Fruit fly (Drosophila melanogaster): ENCODE data around the gene CG43954.

Gene CG43954

DNA sequence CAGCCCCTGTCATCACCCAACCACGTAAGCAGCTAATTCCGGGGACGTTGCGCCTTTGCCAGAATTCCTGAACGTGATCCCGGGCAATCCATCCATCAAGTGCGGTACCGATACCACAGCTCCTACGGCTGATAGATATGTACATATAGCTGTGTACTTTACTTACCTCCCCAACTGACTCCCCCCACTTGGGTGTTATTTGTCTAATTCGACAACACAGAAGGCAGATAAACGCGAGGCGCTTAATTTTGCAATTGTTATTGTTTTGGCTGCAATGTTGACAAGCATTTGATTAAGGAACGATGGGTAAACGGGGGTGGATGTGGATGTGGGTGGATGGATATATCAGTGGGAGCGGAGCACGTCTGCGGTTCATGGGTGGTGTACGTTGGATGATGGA, 41.3 kb downstream of the CG43954 start:
- no peak for TF ChIP-seq CG34406 (GFP tag; optimal IDR thresholded peaks at IDR 0.05)
- peak; percentile 87 for TF ChIP-seq fkh (GFP tag; optimal IDR thresholded peaks at IDR 0.05)
- TF ChIP-seq vri (GFP tag; optimal IDR thresholded peaks at IDR 0.05), result peak; percentile 41
- no peak for TF ChIP-seq acj6 (GFP tag; optimal IDR thresholded peaks at IDR 0.05)

DNA sequence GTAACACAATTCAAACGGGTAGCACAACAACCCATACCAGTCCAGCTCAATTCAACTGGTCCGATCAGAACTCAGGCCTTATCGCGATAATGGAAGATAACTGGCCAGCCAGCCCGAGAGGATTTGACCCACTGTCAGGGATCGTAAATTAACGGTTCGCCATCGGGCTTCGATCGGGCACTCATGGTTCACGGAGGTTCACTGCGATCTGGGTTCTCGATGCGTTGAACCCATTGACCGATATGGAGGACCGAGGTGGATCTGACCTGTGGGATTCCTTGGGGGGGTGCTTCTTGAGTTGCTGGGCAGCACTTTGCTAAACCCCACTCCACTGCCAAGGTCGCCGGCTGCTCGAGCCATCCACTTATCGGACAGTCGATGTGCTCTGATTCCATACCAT, 42.7 kb downstream of the CG43954 start:
- no peak for TF ChIP-seq CG3919 (GFP tag; optimal IDR thresholded peaks at IDR 0.05)
- TF ChIP-seq CG9139 (GFP tag; optimal IDR thresholded peaks at IDR 0.05), result no peak
- no peak for TF ChIP-seq Blimp-1 (GFP tag; optimal IDR thresholded peaks at IDR 0.05)
- peak; percentile 87 for TF ChIP-seq svp (GFP tag)
- no peak for TF ChIP-seq CG32006 (GFP tag; optimal IDR thresholded peaks at IDR 0.05)
- TF ChIP-seq CG6808 (GFP tag; optimal IDR thresholded peaks at IDR 0.05), result no peak
- TF ChIP-seq eg (GFP tag; IDR thresholded peaks at IDR 0.05), result no peak

DNA sequence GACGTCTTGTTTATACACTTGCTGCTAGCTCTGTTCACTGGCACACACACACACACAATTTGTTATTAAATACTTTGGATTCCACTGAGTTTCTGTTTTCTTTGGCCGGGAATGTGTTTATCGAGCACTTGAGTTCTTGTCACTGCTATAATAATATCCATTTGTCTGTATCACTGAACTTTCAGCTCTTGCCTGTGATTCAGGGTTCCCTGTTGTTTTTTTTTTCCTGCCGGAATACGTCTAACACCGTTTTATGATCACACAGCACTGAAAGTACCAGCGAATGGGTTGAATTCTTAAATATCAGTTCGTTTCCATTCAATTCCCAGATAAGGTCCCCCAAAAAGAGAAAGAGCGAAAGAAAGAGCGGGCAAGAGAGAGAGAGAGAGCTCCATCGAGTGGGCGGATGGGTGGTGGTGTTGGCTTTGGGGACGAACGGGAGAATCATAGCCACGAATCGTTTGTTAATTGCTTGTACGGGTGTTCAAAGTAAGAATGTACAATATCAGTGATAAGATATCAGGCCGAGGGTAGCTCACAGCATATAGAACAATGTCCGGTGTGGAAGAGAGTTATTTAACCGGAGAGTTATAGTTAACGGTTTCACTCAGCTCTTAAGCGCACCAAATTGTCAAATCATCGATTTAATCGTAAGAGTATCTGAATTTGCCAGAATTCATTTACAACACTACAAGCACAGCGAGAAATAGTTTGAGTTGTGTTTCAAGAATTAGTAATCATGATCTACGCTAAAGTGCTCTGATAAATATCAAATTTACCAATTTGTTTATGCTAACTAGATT, 43.6 kb downstream of the CG43954 start, which contains the start of gene Galphaf:
Gene Galphaf (minus strand): TSS at position 272 of the 803 bp plus-strand sequence.
- peak; percentile 70 for TF ChIP-seq fkh (GFP tag; optimal IDR thresholded peaks at IDR 0.05)
- TF ChIP-seq Sox102F (GFP tag; optimal IDR thresholded peaks at IDR 0.05), result no peak
- no peak for TF ChIP-seq cyc (GFP tag; optimal IDR thresholded peaks at IDR 0.05)
- TF ChIP-seq vri (GFP tag; optimal IDR thresholded peaks at IDR 0.05), result peak; percentile 53
- no peak for TF ChIP-seq Ets21C (GFP tag; optimal IDR thresholded peaks at IDR 0.05)
- no peak for TF ChIP-seq esn (GFP tag; optimal IDR thresholded peaks at IDR 0.05)
- TF ChIP-seq CG6276 (GFP tag; optimal IDR thresholded peaks at IDR 0.05), result no peak

DNA sequence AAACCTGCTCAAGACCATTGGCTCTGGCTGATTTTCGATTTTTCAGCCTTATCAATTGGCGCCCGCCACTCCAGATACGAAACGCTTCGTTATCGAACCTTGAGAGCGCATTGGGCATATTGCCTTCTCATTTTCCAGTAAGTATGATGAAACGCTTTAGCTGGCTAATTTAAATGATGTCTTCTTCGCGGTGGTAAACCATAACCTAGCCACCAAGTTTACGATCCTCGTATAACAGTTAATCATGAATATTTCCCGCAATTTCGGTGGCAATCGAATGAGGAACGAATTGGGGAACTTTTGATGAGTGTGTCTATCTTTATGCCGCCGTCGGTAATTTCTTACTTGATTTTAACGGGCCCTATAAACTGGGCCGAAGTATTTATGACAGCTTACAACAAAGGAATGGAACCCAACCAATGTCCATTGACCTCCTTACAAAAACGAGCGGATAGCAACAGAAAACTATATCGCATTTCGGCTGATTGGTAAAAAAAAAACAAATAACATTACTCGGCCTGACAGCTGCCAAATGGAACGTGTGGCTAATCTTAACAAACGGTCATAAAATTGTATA, 45.0 kb downstream of the CG43954 start:
- TF ChIP-seq CG34406 (GFP tag; optimal IDR thresholded peaks at IDR 0.05) (no peak), vri (GFP tag; optimal IDR thresholded peaks at IDR 0.05) (peak; percentile 37)

DNA sequence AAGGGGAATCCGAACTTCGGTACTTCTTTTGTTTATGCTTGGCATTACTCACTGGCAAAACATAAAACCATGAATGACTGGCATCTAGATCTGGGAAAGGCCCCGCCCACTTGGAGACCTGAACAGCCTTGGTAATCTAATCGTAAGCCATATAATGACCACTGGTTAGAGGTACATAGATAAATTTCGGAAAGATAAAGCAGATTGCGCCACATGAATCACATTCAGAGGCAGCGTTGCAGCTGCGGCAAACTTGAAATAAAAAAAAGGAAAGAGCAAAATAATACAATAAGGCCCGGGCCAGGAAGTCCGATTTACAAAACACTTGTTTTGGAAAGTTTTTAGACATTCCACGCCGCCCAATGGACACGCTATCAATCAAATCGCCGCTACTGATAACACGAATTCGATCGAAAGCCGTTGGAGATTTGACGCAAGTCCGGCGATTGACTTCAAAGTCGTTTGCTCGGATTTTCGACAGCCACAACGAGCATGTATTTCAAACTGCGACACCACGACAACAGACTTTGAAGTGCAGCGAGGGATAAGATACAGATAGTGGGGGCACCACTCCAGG, 47.2 kb downstream of the CG43954 start:
- no peak for TF ChIP-seq CG9139 (GFP tag; optimal IDR thresholded peaks at IDR 0.05)
- no peak for TF ChIP-seq Sox14 (GFP tag; optimal IDR thresholded peaks at IDR 0.05)
- TF ChIP-seq Lpt (GFP tag; optimal IDR thresholded peaks at IDR 0.05), result no peak
- no peak for TF ChIP-seq CG8119 (GFP tag; IDR thresholded peaks at IDR 0.05)
- no peak for TF ChIP-seq CG16779 (tag; optimal IDR thresholded peaks at IDR 0.05)

DNA sequence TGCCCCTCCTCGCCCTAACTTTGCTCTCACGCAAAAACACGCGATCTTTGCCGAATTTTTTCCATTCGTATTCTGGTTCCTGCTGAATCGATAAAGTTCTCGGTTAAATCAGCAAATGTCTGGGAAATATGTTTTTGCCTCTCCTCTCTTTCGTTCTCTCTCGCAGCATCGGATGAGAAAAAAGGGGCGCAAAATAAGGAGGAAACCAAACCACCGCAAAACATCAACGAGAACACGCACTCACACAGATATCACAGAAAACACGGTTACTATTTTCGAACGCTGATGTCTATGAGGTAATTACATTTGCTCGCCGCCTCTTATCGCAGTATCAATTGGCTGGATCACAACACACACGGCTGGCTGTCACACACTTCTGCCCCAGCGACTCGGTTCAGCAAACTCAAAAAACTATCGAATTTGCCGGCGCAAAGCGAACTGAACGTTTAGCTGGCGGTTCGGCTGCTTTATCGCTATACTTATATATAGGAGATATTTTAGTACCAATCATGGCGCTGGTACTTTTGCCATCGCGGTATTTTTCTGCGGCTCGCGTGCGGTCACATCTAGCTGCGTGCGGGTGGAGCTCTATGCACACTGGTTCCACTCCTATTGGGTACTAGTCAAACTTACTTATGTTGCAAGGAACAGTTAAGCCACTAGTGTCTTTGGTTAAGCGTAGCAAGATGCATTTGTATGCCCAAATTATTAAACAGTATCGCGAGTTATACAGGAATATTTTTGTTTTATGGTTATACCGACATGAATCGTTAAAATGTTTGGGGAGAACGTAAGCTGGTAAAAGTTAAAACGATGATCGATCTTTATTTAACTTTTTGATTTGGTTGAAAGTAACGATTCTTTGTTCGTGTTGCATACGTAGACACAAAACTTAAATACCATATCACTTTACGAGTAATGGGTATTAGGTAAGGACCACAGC, 50.0 kb downstream of the CG43954 start, which contains the start of gene Baldspot:
Gene Baldspot (minus strand): TSS at position 449 of the 943 bp plus-strand sequence.
- peak; percentile 40 for TF ChIP-seq Blimp-1 (GFP tag; optimal IDR thresholded peaks at IDR 0.05)
- peak; percentile 20 for TF ChIP-seq CG11902 (GFP tag; optimal IDR thresholded peaks at IDR 0.05)
- peak; percentile 86 for TF ChIP-seq Ets96B (tag; optimal IDR thresholded peaks at IDR 0.05)
- peak; percentile 69 to 84 for TF ChIP-seq ss (GFP tag; optimal IDR thresholded peaks at IDR 0.05)
- TF ChIP-seq achi (GFP tag; optimal IDR thresholded peaks at IDR 0.05), result peak; percentile 62
- 0 out of 2 replicates have a peak, but pooled peaks have one; percentile 34 for TF ChIP-seq Gug (GFP tag; IDR thresholded peaks at IDR 0.05)
- TF ChIP-seq CG8319 (GFP tag; optimal IDR thresholded peaks at IDR 0.05), result peak; percentile 64
- peak; percentile 8 for TF ChIP-seq Sox15 (GFP tag; optimal IDR thresholded peaks at IDR 0.05)
- peak; percentile 55 for TF ChIP-seq CG1621 (tag; optimal IDR thresholded peaks at IDR 0.05)
- TF ChIP-seq CG3919 (GFP tag; optimal IDR thresholded peaks at IDR 0.05), result peak; percentile 89
- TF ChIP-seq CG6854 (GFP tag; optimal IDR thresholded peaks at IDR 0.05), result peak; percentile 49
- TF ChIP-seq CG6808 (GFP tag; optimal IDR thresholded peaks at IDR 0.05), result peak; percentile 82
- peak; percentile 79 for TF ChIP-seq CG7368 (GFP tag; optimal IDR thresholded peaks at IDR 0.05)
- peak; percentile 66; the same call in 1 of the 3 replicates for TF ChIP-seq CG8119 (GFP tag; IDR thresholded peaks at IDR 0.05)
- TF ChIP-seq CG16779 (tag; optimal IDR thresholded peaks at IDR 0.05), result peak; percentile 66
- TF ChIP-seq CG31627 (GFP tag; optimal IDR thresholded peaks at IDR 0.05), result peak; percentile 38
- peak; percentile 86 for TF ChIP-seq topi (GFP tag; optimal IDR thresholded peaks at IDR 0.05)
- TF ChIP-seq CG11762 (GFP tag; optimal IDR thresholded peaks at IDR 0.05; ENCODE audit: insufficient read depth), result peak; percentile 68
- TF ChIP-seq CG8632 (GFP tag; optimal IDR thresholded peaks at IDR 0.05), result no peak
- peak; percentile 83 for TF ChIP-seq vri (GFP tag; optimal IDR thresholded peaks at IDR 0.05)
- peak; percentile 74; the same call in 2 of the 3 replicates for TF ChIP-seq CG6163 (GFP tag; IDR thresholded peaks at IDR 0.05)

Data from whole organism, prepupa.